Fruit fly (Drosophila melanogaster) whole organism, embryonic: ENCODE data around the gene sdt.

Source experiments
- ATbp ChIP-seq: fragments of 200-800 bp; sonication (Bioruptor generic); optimal IDR thresholded peaks from 2 replicates; lab custom pipeline; 2017; ENCODE audit warnings: missing biosample characterization, mild to moderate bottlenecking, missing genetic modification characterization, missing genetic modification reagents
- CG10147 ChIP-seq: fragments of 200-800 bp; sonication (Bioruptor generic); optimal IDR thresholded peaks from 2 replicates; lab custom pipeline; 2019; ENCODE audit warnings: missing biosample characterization, mild to moderate bottlenecking, missing genetic modification characterization, moderate library complexity
- CG10321 ChIP-seq: fragments of 200-800 bp; sonication (Bioruptor generic); IDR thresholded peaks from 2 replicates; pipeline ENCODE4 v1.3.6; 2022; ENCODE audit warnings: missing biosample characterization, missing genetic modification characterization
- CG10366 ChIP-seq: fragments of 200-800 bp; sonication (Bioruptor generic); IDR thresholded peaks from 2 replicates; pipeline ENCODE4 v1.3.6; 2022; ENCODE audit warnings: missing biosample characterization, missing genetic modification characterization
- CG10543 ChIP-seq: fragments of 200-800 bp; sonication (Bioruptor generic); optimal IDR thresholded peaks from 3 replicates; lab custom pipeline; 2017; ENCODE audit warnings: missing biosample characterization, mild to moderate bottlenecking, missing genetic modification characterization, moderate library complexity
- CG12155 ChIP-seq: fragments of 200-800 bp; sonication (Bioruptor generic); optimal IDR thresholded peaks from 3 replicates; lab custom pipeline; 2016; ENCODE audit warnings: missing biosample characterization, missing genetic modification characterization
- CG1603 ChIP-seq: fragments of 200-800 bp; sonication (Bioruptor generic); optimal IDR thresholded peaks from 2 replicates; lab custom pipeline; 2019; ENCODE audit warnings: missing biosample characterization, mild to moderate bottlenecking, missing genetic modification characterization, moderate library complexity
- CG1832 ChIP-seq: fragments of 200-800 bp; sonication (Bioruptor generic); optimal IDR thresholded peaks from 2 replicates; lab custom pipeline; 2017; ENCODE audit warnings: missing biosample characterization, mild to moderate bottlenecking, missing genetic modification characterization, inconsistent platforms
- CG2199 ChIP-seq: fragments of 200-800 bp; sonication (Bioruptor generic); IDR thresholded peaks from 3 replicates; pipeline ENCODE4 v1.3.6; 2022; ENCODE audit warnings: missing biosample characterization, missing genetic modification characterization
- CG33557 ChIP-seq: fragments of 200-800 bp; sonication (Bioruptor generic); optimal IDR thresholded peaks from 2 replicates; lab custom pipeline; 2019; ENCODE audit warnings: missing biosample characterization, mild to moderate bottlenecking, missing genetic modification characterization, moderate library complexity
- CG4360 ChIP-seq: fragments of 200-800 bp; sonication (Bioruptor generic); IDR thresholded peaks from 2 replicates; pipeline ENCODE4 v1.3.6; 2022; ENCODE audit warnings: missing biosample characterization, missing genetic modification characterization
- CG4707 ChIP-seq: fragments of 200-800 bp; sonication (Bioruptor generic); optimal IDR thresholded peaks from 2 replicates; lab custom pipeline; 2018; ENCODE audit warnings: missing biosample characterization, mild to moderate bottlenecking, missing genetic modification characterization, moderate library complexity
- CG4730 ChIP-seq: fragments of 200-800 bp; sonication (Bioruptor generic); IDR thresholded peaks from 2 replicates; pipeline ENCODE4 v1.3.6; 2022; ENCODE audit warnings: missing biosample characterization, missing genetic modification characterization
- CG6683 ChIP-seq: fragments of 200-800 bp; sonication (Bioruptor generic); optimal IDR thresholded peaks from 2 replicates; lab custom pipeline; 2017; ENCODE audit warnings: missing biosample characterization, mild to moderate bottlenecking, missing genetic modification characterization, missing genetic modification reagents
- CG6813 ChIP-seq: fragments of 200-800 bp; sonication (Bioruptor generic); optimal IDR thresholded peaks from 2 replicates; lab custom pipeline; 2017; ENCODE audit warnings: missing biosample characterization, missing genetic modification characterization, mild to moderate bottlenecking, moderate library complexity, missing genetic modification reagents
- CG7372 ChIP-seq: fragments of 200-800 bp; sonication (Bioruptor generic); IDR thresholded peaks from 2 replicates; pipeline ENCODE4 v1.3.6; 2022; ENCODE audit warnings: missing biosample characterization, missing genetic modification characterization
- CG8765 ChIP-seq: fragments of 200-800 bp; sonication (Bioruptor generic); IDR thresholded peaks from 2 replicates; pipeline ENCODE4 v1.3.6; 2022; ENCODE audit warnings: missing biosample characterization, missing genetic modification characterization
- Camta ChIP-seq: fragments of 200-800 bp; sonication (Bioruptor generic); optimal IDR thresholded peaks from 2 replicates; lab custom pipeline; 2016; ENCODE audit warnings: missing biosample characterization, missing genetic modification characterization
- Dfd ChIP-seq, 2 experiments: fragments of >200 bp; optimal IDR thresholded peaks; 2 replicates each; lab custom pipeline; 2017; ENCODE audit warnings: missing biosample characterization in 2 of 2, missing genetic modification characterization in 2 of 2
- Dp ChIP-seq: fragments of 200-800 bp; sonication (Bioruptor generic); optimal IDR thresholded peaks from 2 replicates; lab custom pipeline; 2018; ENCODE audit warnings: missing biosample characterization, mild to moderate bottlenecking, missing genetic modification characterization, moderate library complexity
- HLH4C ChIP-seq: fragments of 200-800 bp; sonication (Bioruptor generic); IDR thresholded peaks from 3 replicates; pipeline ENCODE4 v1.3.6; 2022; ENCODE audit warnings: missing biosample characterization, missing genetic modification characterization; ENCODE audit not compliant: partially characterized antibody
- Hmr ChIP-seq: fragments of 200-800 bp; sonication (Bioruptor generic); optimal IDR thresholded peaks from 3 replicates; lab custom pipeline; 2017; ENCODE audit warnings: mild to moderate bottlenecking, missing biosample characterization, missing genetic modification reagents, missing genetic modification characterization
- Kr ChIP-seq: fragments of 200-800 bp; sonication (Bioruptor generic); optimal IDR thresholded peaks from 2 replicates; lab custom pipeline; 2017; ENCODE audit warnings: missing biosample characterization, mild to moderate bottlenecking, missing genetic modification characterization
- Lhr ChIP-seq: fragments of 200-800 bp; sonication (Bioruptor generic); optimal IDR thresholded peaks from 3 replicates; lab custom pipeline; 2017; ENCODE audit warnings: mild to moderate bottlenecking, missing biosample characterization, missing genetic modification reagents, missing genetic modification characterization
- Meics ChIP-seq: fragments of 200-800 bp; sonication (Bioruptor generic); optimal IDR thresholded peaks from 2 replicates; lab custom pipeline; 2017; ENCODE audit warnings: missing biosample characterization, mild to moderate bottlenecking, missing genetic modification characterization
- NC2α ChIP-seq: fragments of 200-800 bp; sonication (Bioruptor generic); optimal IDR thresholded peaks from 2 replicates; lab custom pipeline; 2016; ENCODE audit warnings: missing biosample characterization, missing genetic modification characterization
- Ravus ChIP-seq: fragments of 200-800 bp; sonication (Bioruptor generic); IDR thresholded peaks from 2 replicates; pipeline ENCODE4 v1.3.6; 2022; ENCODE audit warnings: missing biosample characterization, missing genetic modification characterization
- Sin3A ChIP-seq: fragments of >200 bp; optimal IDR thresholded peaks from 2 replicates; lab custom pipeline; 2018
- Tbp ChIP-seq: fragments of >200 bp; optimal IDR thresholded peaks from 2 replicates; lab custom pipeline; 2018; ENCODE audit warnings: missing biosample characterization, missing genetic modification characterization
- abd-A ChIP-seq: fragments of 200-800 bp; sonication (Bioruptor generic); optimal IDR thresholded peaks from 3 replicates; lab custom pipeline; 2019; ENCODE audit warnings: missing biosample characterization, mild to moderate bottlenecking, missing genetic modification characterization, moderate library complexity
- amos ChIP-seq: fragments of 200-800 bp; sonication (Bioruptor generic); IDR thresholded peaks from 2 replicates; pipeline ENCODE4 v1.3.6; 2022; ENCODE audit warnings: missing biosample characterization, missing genetic modification characterization; ENCODE audit not compliant: partially characterized antibody
- bowl ChIP-seq: fragments of 200-800 bp; sonication (Bioruptor generic); IDR thresholded peaks from 2 replicates; pipeline ENCODE4 v1.3.6; 2022; ENCODE audit warnings: missing biosample characterization, missing genetic modification characterization
- br ChIP-seq: fragments of >200 bp; optimal IDR thresholded peaks from 2 replicates; lab custom pipeline; 2017
- bsh ChIP-seq, 2 experiments: fragments of 200-800 bp; sonication (Bioruptor generic); optimal IDR thresholded peaks; 2 replicates each; lab custom pipeline; 2017 to 2018; ENCODE audit warnings: mild to moderate bottlenecking in 2 of 2, missing biosample characterization in 2 of 2, missing genetic modification characterization in 2 of 2, moderate library complexity in 1 of 2
- chif ChIP-seq, 2 experiments: fragments of 200-800 bp; sonication (Bioruptor generic); optimal IDR thresholded peaks; 3 replicates each; lab custom pipeline; 2016; ENCODE audit warnings: missing biosample characterization in 2 of 2, missing genetic modification characterization in 2 of 2
- emc ChIP-seq: fragments of 200-800 bp; sonication (Bioruptor generic); optimal IDR thresholded peaks from 2 replicates; lab custom pipeline; 2016; ENCODE audit warnings: missing biosample characterization, missing genetic modification characterization
- ems ChIP-seq: fragments of 200-800 bp; sonication (Bioruptor generic); optimal IDR thresholded peaks from 3 replicates; lab custom pipeline; 2016; ENCODE audit warnings: missing biosample characterization, missing genetic modification characterization
- en ChIP-seq: fragments of 200-800 bp; sonication (Bioruptor generic); optimal IDR thresholded peaks from 2 replicates; lab custom pipeline; 2016; ENCODE audit warnings: missing biosample characterization, missing genetic modification characterization
- eyg ChIP-seq: fragments of 200-800 bp; sonication (Bioruptor generic); optimal IDR thresholded peaks from 3 replicates; lab custom pipeline; 2016; ENCODE audit warnings: missing biosample characterization, missing genetic modification characterization
- mld ChIP-seq: fragments of 200-800 bp; sonication (Bioruptor generic); IDR thresholded peaks from 3 replicates; pipeline ENCODE4 v1.3.6; 2022; ENCODE audit warnings: missing biosample characterization, missing genetic modification characterization; ENCODE audit not compliant: partially characterized antibody
- nerfin-2 ChIP-seq: fragments of 200-800 bp; sonication (Bioruptor generic); IDR thresholded peaks from 2 replicates; pipeline ENCODE4 v1.3.6; 2022; ENCODE audit warnings: missing biosample characterization, missing genetic modification characterization; ENCODE audit not compliant: partially characterized antibody
- oc ChIP-seq: fragments of 200-800 bp; sonication (Bioruptor generic); optimal IDR thresholded peaks from 2 replicates; lab custom pipeline; 2018; ENCODE audit warnings: missing biosample characterization, mild to moderate bottlenecking, missing genetic modification characterization, moderate library complexity
- odd ChIP-seq: fragments of 200-800 bp; sonication (Bioruptor generic); optimal IDR thresholded peaks from 2 replicates; lab custom pipeline; 2017; ENCODE audit warnings: missing biosample characterization, mild to moderate bottlenecking, missing genetic modification characterization
- pan ChIP-seq, 4 experiments: fragments of >200 bp in 3 of 4; fragments of 200-800 bp in 1 of 4; sonication (Bioruptor generic) in 1 of 4; optimal IDR thresholded peaks in 3 of 4; IDR thresholded peaks in 1 of 4; 2 replicates each; pipeline versions ENCODE4 v1.3.6 to Lab custom; 2017 to 2022; ENCODE audit warnings: missing biosample characterization in 2 of 4, missing genetic modification characterization in 2 of 4, mixed read lengths in 1 of 4
- pita ChIP-seq: fragments of 200-800 bp; sonication (Bioruptor generic); optimal IDR thresholded peaks from 2 replicates; lab custom pipeline; 2017; ENCODE audit warnings: missing biosample characterization, mild to moderate bottlenecking, missing genetic modification characterization
- slou ChIP-seq: fragments of 200-800 bp; sonication (Bioruptor generic); optimal IDR thresholded peaks from 3 replicates; lab custom pipeline; 2016; ENCODE audit warnings: missing biosample characterization, missing genetic modification characterization
- tup ChIP-seq: fragments of 200-800 bp; sonication (Bioruptor generic); optimal IDR thresholded peaks from 2 replicates; lab custom pipeline; 2016; ENCODE audit warnings: missing biosample characterization, mild to moderate bottlenecking, missing genetic modification characterization, moderate library complexity
- wdn ChIP-seq: fragments of 200-800 bp; sonication (Bioruptor generic); IDR thresholded peaks from 2 replicates; pipeline ENCODE4 v1.3.6; 2022; ENCODE audit warnings: missing biosample characterization, missing genetic modification characterization
- zen ChIP-seq: fragments of 200-800 bp; sonication (Bioruptor generic); optimal IDR thresholded peaks from 3 replicates; lab custom pipeline; 2018; ENCODE audit warnings: missing biosample characterization, mild to moderate bottlenecking, missing genetic modification characterization, moderate library complexity

The sdt gene

DNA sequence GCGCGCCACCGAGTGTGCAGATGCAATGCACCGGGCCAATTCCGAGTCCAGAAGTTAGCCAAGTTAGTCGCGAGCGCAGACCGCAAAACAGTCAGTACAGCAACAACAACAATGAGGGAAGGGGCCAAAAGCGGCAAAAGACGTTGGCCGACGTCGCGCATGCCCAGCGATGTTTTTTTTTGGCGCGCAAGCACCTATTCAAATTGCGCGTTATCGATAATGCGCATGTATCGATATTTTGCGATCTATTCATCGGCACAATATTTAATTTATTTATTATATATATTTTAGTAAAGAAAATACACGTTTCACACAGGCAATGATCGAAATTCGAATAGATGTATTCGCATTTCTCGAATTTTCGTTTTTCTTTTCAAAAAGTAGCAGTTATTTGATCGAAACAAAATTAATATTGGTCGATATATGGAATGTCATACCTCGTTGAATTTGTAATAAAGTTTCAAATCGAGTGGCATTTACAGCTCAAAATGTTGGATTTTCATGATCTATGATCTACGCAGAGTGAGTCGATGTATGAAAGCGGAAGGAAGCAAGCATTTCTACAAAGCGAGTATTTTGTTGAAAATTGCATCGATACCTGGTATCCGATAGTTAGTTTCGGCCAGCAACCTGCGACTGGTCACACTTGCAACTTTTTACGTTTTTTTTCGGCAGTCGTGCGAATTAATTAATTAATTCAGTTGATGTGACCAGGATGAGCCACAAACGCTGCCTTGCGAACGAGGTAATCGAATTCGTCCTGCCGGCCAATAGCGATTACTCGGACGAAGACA is 48.9 kb upstream of the sdt start, which contains the start of gene CG2116 (continued):
- TF ChIP-seq Hmr (GFP tag; lab: Kevin White, UChicago) (no peak), amos (GFP tag; lab: Robert Waterston, UW) (peak; percentile 73), Lhr (GFP tag; lab: Kevin White, UChicago) (no peak), NC2α (no peak), CG2199 (GFP tag; lab: Robert Waterston, UW) (no peak), ATbp (GFP tag; lab: Kevin White, UChicago) (no peak), Kr (GFP tag; lab: Kevin White, UChicago) (no peak), CG4360 (peak; percentile 54), br (lab: Kevin White, UChicago) (no peak), wdn (no peak), CG8765 (GFP tag; lab: Robert Waterston, UW) (no peak), nerfin-2 (GFP tag; lab: Robert Waterston, UW) (0 out of 2 replicates have a peak, but pooled peaks have one; percentile 23), CG10543 (GFP tag; lab: Kevin White, UChicago) (peak; percentile 9), mld (no peak; the same call in 2 of the 3 replicates), chif (GFP tag; optimal IDR thresholded peaks at IDR 0.05; lab: Kevin White, UChicago) (no peak), CG33557 (GFP tag; lab: Kevin White, UChicago) (no peak), slou (GFP tag; lab: Kevin White, UChicago) (no peak), pita (GFP tag; lab: Kevin White, UChicago) (no peak), abd-A (tag; lab: Kevin White, UChicago) (no peak), oc (tag; lab: Kevin White, UChicago) (no peak), CG4707 (no peak), CG12155 (GFP tag; lab: Kevin White, UChicago) (no peak), Tbp (GFP tag; lab: Kevin White, UChicago) (no peak), en (no peak), pan (optimal IDR thresholded peaks at IDR 0.05; lab: Kevin White, UChicago) (no peak), pan (GFP tag; optimal IDR thresholded peaks at IDR 0.05 in 1 of 2, IDR thresholded peaks at IDR 0.05 in 1 of 2) (no peak), eyg (GFP tag; lab: Kevin White, UChicago) (no peak), CG6813 (GFP tag; lab: Kevin White, UChicago) (no peak), CG6683 (GFP tag; lab: Kevin White, UChicago) (no peak), CG4730 (GFP tag; lab: Robert Waterston, UW) (no peak), Dp (peak; percentile 74), CG10321 (GFP tag; lab: Robert Waterston, UW) (no peak), emc (GFP tag; lab: Kevin White, UChicago) (no peak), CG10366 (GFP tag; lab: Robert Waterston, UW) (no peak), tup (no peak), Sin3A (lab: Kevin White, UChicago) (peak; percentile 56), CG1832 (no peak), Camta (GFP tag; lab: Kevin White, UChicago) (no peak), CG10147 (GFP tag; lab: Kevin White, UChicago) (no peak), Meics (GFP tag; lab: Kevin White, UChicago) (no peak), zen (tag; lab: Kevin White, UChicago) (no peak), odd (no peak), CG1603 (tag; lab: Kevin White, UChicago) (peak; percentile 49), Ravus (no peak), bowl (GFP tag; lab: Robert Waterston, UW) (no peak), Dfd (GFP tag; optimal IDR thresholded peaks at IDR 0.05; lab: Kevin White, UChicago) (no peak), bsh (GFP tag; optimal IDR thresholded peaks at IDR 0.05; lab: Kevin White, UChicago) (no peak), ems (GFP tag; lab: Kevin White, UChicago) (no peak), CG7372 (GFP tag; lab: Robert Waterston, UW) (no peak), HLH4C (peak; percentile 63; the same call in 2 of the 3 replicates)
